Fruit fly (Drosophila melanogaster) whole organism, embryonic: ENCODE results near the gene Oseg1.

Experiments used
- Atf6 ChIP-seq: fragments of 200-800 bp; sonication (Bioruptor generic); IDR thresholded peaks from 2 replicates; pipeline ENCODE4 v1.3.6; 2022; ENCODE audit warnings: missing biosample characterization, missing genetic modification characterization
- B-H2 ChIP-seq: fragments of 200-800 bp; sonication (Bioruptor generic); optimal IDR thresholded peaks from 2 replicates; lab custom pipeline; 2018; ENCODE audit warnings: missing biosample characterization, mild to moderate bottlenecking, missing genetic modification characterization
- Blimp-1 ChIP-seq: fragments of 200-800 bp; sonication (Bioruptor generic); optimal IDR thresholded peaks from 3 replicates; lab custom pipeline; 2018; ENCODE audit warnings: missing biosample characterization, missing genetic modification characterization, mild to moderate bottlenecking, moderate library complexity, missing genetic modification reagents
- CG10979 ChIP-seq: fragments of 200-800 bp; sonication (Bioruptor generic); optimal IDR thresholded peaks from 2 replicates; lab custom pipeline; 2018; ENCODE audit warnings: missing biosample characterization, mild to moderate bottlenecking, missing genetic modification characterization, moderate library complexity
- CG11085 ChIP-seq: fragments of 200-800 bp; sonication (Bioruptor generic); IDR thresholded peaks from 2 replicates; pipeline ENCODE4 v1.3.6; 2022; ENCODE audit warnings: missing biosample characterization, missing genetic modification characterization
- CG11504 ChIP-seq: fragments of 200-800 bp; sonication (Bioruptor generic); optimal IDR thresholded peaks from 3 replicates; lab custom pipeline; 2019; ENCODE audit warnings: missing biosample characterization, mild to moderate bottlenecking, missing genetic modification characterization, moderate library complexity
- CG11723 ChIP-seq: fragments of 200-800 bp; sonication (Bioruptor generic); optimal IDR thresholded peaks from 2 replicates; lab custom pipeline; 2017; ENCODE audit warnings: missing biosample characterization, mild to moderate bottlenecking, missing genetic modification characterization
- CG12391 ChIP-seq: fragments of 200-800 bp; sonication (Bioruptor generic); optimal IDR thresholded peaks from 3 replicates; lab custom pipeline; 2018; ENCODE audit warnings: missing biosample characterization, mild to moderate bottlenecking, missing genetic modification characterization, moderate library complexity
- CG14710 ChIP-seq: fragments of 200-800 bp; sonication (Bioruptor generic); optimal IDR thresholded peaks from 3 replicates; lab custom pipeline; 2019; ENCODE audit warnings: missing biosample characterization, mild to moderate bottlenecking, missing genetic modification characterization, moderate library complexity
- CG15601 ChIP-seq: fragments of 200-800 bp; sonication (Bioruptor generic); optimal IDR thresholded peaks from 3 replicates; lab custom pipeline; 2019; ENCODE audit warnings: missing biosample characterization, mild to moderate bottlenecking, missing genetic modification characterization, moderate library complexity
- CG16779 ChIP-seq: fragments of 200-800 bp; sonication (Bioruptor generic); IDR thresholded peaks from 2 replicates; pipeline ENCODE4 v1.3.6; 2022; ENCODE audit warnings: missing biosample characterization, missing genetic modification characterization
- CG17328 ChIP-seq: fragments of 200-800 bp; sonication (Bioruptor generic); IDR thresholded peaks from 2 replicates; pipeline ENCODE4 v1.3.6; 2022; ENCODE audit warnings: missing biosample characterization, missing genetic modification characterization
- CG18262 ChIP-seq: fragments of 200-800 bp; optimal IDR thresholded peaks from 3 replicates; lab custom pipeline; 2019; ENCODE audit warnings: missing biosample characterization, mild to moderate bottlenecking, missing genetic modification characterization, moderate library complexity
- CG2116 ChIP-seq: fragments of 200-800 bp; sonication (Bioruptor generic); optimal IDR thresholded peaks from 3 replicates; lab custom pipeline; 2018; ENCODE audit warnings: missing biosample characterization, mild to moderate bottlenecking, missing genetic modification characterization
- CG2202 ChIP-seq: fragments of 200-800 bp; sonication (Bioruptor generic); optimal IDR thresholded peaks from 2 replicates; lab custom pipeline; 2018; ENCODE audit warnings: missing biosample characterization, mild to moderate bottlenecking, missing genetic modification characterization
- CG2712 ChIP-seq: fragments of 200-800 bp; optimal IDR thresholded peaks from 3 replicates; lab custom pipeline; 2019; ENCODE audit warnings: missing biosample characterization, mild to moderate bottlenecking, missing genetic modification characterization, moderate library complexity
- CG31365 ChIP-seq: fragments of 200-800 bp; sonication (Bioruptor generic); optimal IDR thresholded peaks from 2 replicates; lab custom pipeline; 2018; ENCODE audit warnings: missing biosample characterization, mild to moderate bottlenecking, missing genetic modification characterization
- CG31441 ChIP-seq: fragments of 200-800 bp; sonication (Bioruptor generic); IDR thresholded peaks from 2 replicates; pipeline ENCODE4 v1.3.6; 2022; ENCODE audit warnings: missing biosample characterization, missing genetic modification characterization
- CG33213 ChIP-seq: fragments of 200-800 bp; sonication (Bioruptor generic); optimal IDR thresholded peaks from 3 replicates; lab custom pipeline; 2016; ENCODE audit warnings: missing biosample characterization, missing genetic modification characterization
- CG6254 ChIP-seq: fragments of 200-800 bp; sonication (Bioruptor generic); optimal IDR thresholded peaks from 3 replicates; lab custom pipeline; 2017; ENCODE audit warnings: mild to moderate bottlenecking, missing biosample characterization, missing genetic modification reagents, missing genetic modification characterization
- CG8388 ChIP-seq: fragments of 200-800 bp; sonication (Bioruptor generic); optimal IDR thresholded peaks from 2 replicates; lab custom pipeline; 2019; ENCODE audit warnings: missing biosample characterization, mild to moderate bottlenecking, missing genetic modification characterization, moderate library complexity
- CG9609 ChIP-seq: fragments of 200-800 bp; sonication (Bioruptor generic); optimal IDR thresholded peaks from 3 replicates; lab custom pipeline; 2016; ENCODE audit warnings: missing biosample characterization, missing genetic modification characterization
- D ChIP-seq, 2 experiments: fragments of 200-800 bp in 1 of 2; fragments of >200 bp in 1 of 2; sonication (Bioruptor generic) in 1 of 2; optimal IDR thresholded peaks; 2 replicates in 1 of 2; 3 replicates in 1 of 2; lab custom pipeline; 2017; ENCODE audit warnings: mild to moderate bottlenecking in 1 of 2, missing biosample characterization in 1 of 2, missing genetic modification characterization in 1 of 2, missing genetic modification reagents in 1 of 2
- Dad ChIP-seq: fragments of 200-800 bp; sonication (Bioruptor generic); optimal IDR thresholded peaks from 3 replicates; lab custom pipeline; 2016; ENCODE audit warnings: missing biosample characterization, missing genetic modification characterization
- Drgx ChIP-seq: fragments of 200-800 bp; sonication (Bioruptor generic); IDR thresholded peaks from 2 replicates; pipeline ENCODE4 v1.3.6; 2022; ENCODE audit warnings: missing biosample characterization, missing genetic modification characterization
- HLH4C ChIP-seq: fragments of 200-800 bp; sonication (Bioruptor generic); IDR thresholded peaks from 3 replicates; pipeline ENCODE4 v1.3.6; 2022; ENCODE audit warnings: missing biosample characterization, missing genetic modification characterization; ENCODE audit not compliant: partially characterized antibody
- Lhr ChIP-seq: fragments of 200-800 bp; sonication (Bioruptor generic); optimal IDR thresholded peaks from 3 replicates; lab custom pipeline; 2017; ENCODE audit warnings: mild to moderate bottlenecking, missing biosample characterization, missing genetic modification reagents, missing genetic modification characterization
- Max ChIP-seq: fragments of 200-800 bp; sonication (Bioruptor generic); optimal IDR thresholded peaks from 2 replicates; lab custom pipeline; 2016; ENCODE audit warnings: missing biosample characterization, mild to moderate bottlenecking, missing genetic modification characterization
- Nf-YB ChIP-seq: fragments of 200-800 bp; sonication (Bioruptor generic); optimal IDR thresholded peaks from 3 replicates; lab custom pipeline; 2019; ENCODE audit warnings: missing biosample characterization, mild to moderate bottlenecking, missing genetic modification characterization, moderate library complexity
- Oli ChIP-seq: fragments of 200-800 bp; sonication (Bioruptor generic); optimal IDR thresholded peaks from 2 replicates; lab custom pipeline; 2018; ENCODE audit warnings: missing biosample characterization, mild to moderate bottlenecking, missing genetic modification characterization, moderate library complexity
- Six4 ChIP-seq: fragments of 200-800 bp; sonication (Bioruptor generic); optimal IDR thresholded peaks from 2 replicates; lab custom pipeline; 2016; ENCODE audit warnings: missing biosample characterization, missing genetic modification characterization
- Sox102F ChIP-seq: fragments of 200-800 bp; sonication (Bioruptor generic); optimal IDR thresholded peaks from 2 replicates; lab custom pipeline; 2018; ENCODE audit warnings: missing biosample characterization, mild to moderate bottlenecking, missing genetic modification characterization, moderate library complexity
- Ssrp ChIP-seq: fragments of 200-800 bp; sonication (Bioruptor generic); optimal IDR thresholded peaks from 2 replicates; lab custom pipeline; 2018; ENCODE audit warnings: missing biosample characterization, mild to moderate bottlenecking, missing genetic modification characterization, moderate library complexity
- TFAM ChIP-seq: fragments of 200-800 bp; sonication (Bioruptor generic); optimal IDR thresholded peaks from 2 replicates; lab custom pipeline; 2017; ENCODE audit warnings: missing biosample characterization, missing genetic modification characterization, inconsistent platforms
- ac ChIP-seq: fragments of 200-800 bp; sonication (Bioruptor generic); optimal IDR thresholded peaks from 3 replicates; lab custom pipeline; 2017; ENCODE audit warnings: missing biosample characterization, mild to moderate bottlenecking, missing genetic modification characterization
- bsh ChIP-seq, 2 experiments: fragments of 200-800 bp; sonication (Bioruptor generic); optimal IDR thresholded peaks; 2 replicates each; lab custom pipeline; 2017 to 2018; ENCODE audit warnings: mild to moderate bottlenecking in 2 of 2, missing biosample characterization in 2 of 2, missing genetic modification characterization in 2 of 2, moderate library complexity in 1 of 2
- dan ChIP-seq: fragments of 200-800 bp; sonication (Bioruptor generic); IDR thresholded peaks from 2 replicates; pipeline ENCODE4 v1.3.6; 2022; ENCODE audit warnings: missing biosample characterization, missing genetic modification characterization
- eyg ChIP-seq: fragments of 200-800 bp; sonication (Bioruptor generic); optimal IDR thresholded peaks from 3 replicates; lab custom pipeline; 2016; ENCODE audit warnings: missing biosample characterization, missing genetic modification characterization
- fd96Cb ChIP-seq: fragments of 200-800 bp; sonication (Bioruptor generic); optimal IDR thresholded peaks from 2 replicates; lab custom pipeline; 2018; ENCODE audit warnings: missing biosample characterization, mild to moderate bottlenecking, missing genetic modification characterization, moderate library complexity
- gem ChIP-seq: fragments of 200-800 bp; sonication (Bioruptor generic); optimal IDR thresholded peaks from 2 replicates; lab custom pipeline; 2019; ENCODE audit warnings: missing biosample characterization, mild to moderate bottlenecking, missing genetic modification characterization, moderate library complexity
- nmo ChIP-seq: fragments of 200-800 bp; sonication (Bioruptor generic); optimal IDR thresholded peaks from 2 replicates; lab custom pipeline; 2018; ENCODE audit warnings: missing biosample characterization, mild to moderate bottlenecking, missing genetic modification characterization, moderate library complexity
- phol ChIP-seq: fragments of 200-800 bp; sonication (Bioruptor generic); optimal IDR thresholded peaks from 3 replicates; lab custom pipeline; 2018; ENCODE audit warnings: missing biosample characterization, mild to moderate bottlenecking, missing genetic modification characterization, moderate library complexity
- sens ChIP-seq: fragments of 200-800 bp; sonication (Bioruptor generic); peaks from one replicate; lab custom pipeline; 2016; ENCODE audit warnings: missing biosample characterization, missing genetic modification characterization
- sqz ChIP-seq: fragments of 200-800 bp; sonication (Bioruptor generic); optimal IDR thresholded peaks from 3 replicates; lab custom pipeline; 2018; ENCODE audit warnings: missing biosample characterization, mild to moderate bottlenecking, missing genetic modification characterization
- stwl ChIP-seq: fragments of 200-800 bp; sonication (Bioruptor generic); optimal IDR thresholded peaks from 3 replicates; lab custom pipeline; 2018; ENCODE audit warnings: missing biosample characterization, mild to moderate bottlenecking, missing genetic modification characterization, moderate library complexity
- trem ChIP-seq: fragments of 200-800 bp; optimal IDR thresholded peaks from 3 replicates; lab custom pipeline; 2019; ENCODE audit warnings: missing biosample characterization, mild to moderate bottlenecking, missing genetic modification characterization, moderate library complexity

Oseg1 gene

dm6 chr3L:8393549-8393948, 19.1 kb downstream of the Oseg1 start, which contains the start of gene Jon66Cii (continued):
- TF ChIP-seq TFAM (GFP tag; lab: Kevin White, UChicago) (no peak), ac (GFP tag; lab: Kevin White, UChicago) (no peak)
- TF ChIP-seq, all 482 proteins: peak for 0

dm6 chr3L:8391240-8391639, 21.4 kb downstream of the Oseg1 start, which contains the start of gene Jon66Ci:
Gene Jon66Ci (plus strand): TSS chr3L:8391540.
- TF ChIP-seq CG11723 (GFP tag; lab: Kevin White, UChicago) (no peak), dan (GFP tag; lab: Robert Waterston, UW) (no peak), Drgx (GFP tag; lab: Robert Waterston, UW) (no peak), CG16779 (GFP tag; lab: Robert Waterston, UW) (no peak), B-H2 (GFP tag; lab: Kevin White, UChicago) (no peak), CG31365 (tag; lab: Kevin White, UChicago) (no peak), CG33213 (GFP tag; lab: Kevin White, UChicago) (no peak), eyg (no peak), HLH4C (GFP tag; lab: Robert Waterston, UW) (no peak), CG2202 (no peak)

dm6 chr3L:8385055-8385454, 27.6 kb downstream of the Oseg1 start:
- peak; percentile 1 for TF ChIP-seq CG15601 (tag; lab: Kevin White, UChicago)
- peak; percentile 74 for TF ChIP-seq stwl
- peak; percentile 28 for TF ChIP-seq CG18262 (tag; lab: Kevin White, UChicago)
- TF ChIP-seq CG12391 (tag; lab: Kevin White, UChicago): peak; percentile 7
- TF ChIP-seq Blimp-1 (GFP tag; lab: Kevin White, UChicago): peak; percentile 63
- peak; percentile 25 for TF ChIP-seq Oli (tag; lab: Kevin White, UChicago)
- TF ChIP-seq CG17328 (GFP tag; lab: Robert Waterston, UW): peak; percentile 29; the same call in 1 of the 2 replicates
- no peak for TF ChIP-seq D (optimal IDR thresholded peaks at IDR 0.05; lab: Kevin White, UChicago)
- TF ChIP-seq D (GFP tag; optimal IDR thresholded peaks at IDR 0.05; lab: Kevin White, UChicago): peak; percentile 24
- peak; percentile 47 for TF ChIP-seq phol (tag; lab: Kevin White, UChicago)
- peak; percentile 26 for TF ChIP-seq CG2712 (tag; lab: Kevin White, UChicago)
- peak; percentile 10 for TF ChIP-seq CG8388 (GFP tag; lab: Kevin White, UChicago)
- peak; percentile 86 for TF ChIP-seq sens (GFP tag; lab: Kevin White, UChicago)
- peak; percentile 25 for TF ChIP-seq fd96Cb (tag; lab: Kevin White, UChicago)
- no peak for TF ChIP-seq CG11085 (GFP tag; lab: Robert Waterston, UW)
- TF ChIP-seq Lhr (GFP tag; lab: Kevin White, UChicago): peak; percentile 4
- peak; percentile 4 for TF ChIP-seq CG6254 (GFP tag; lab: Kevin White, UChicago)
- no peak for TF ChIP-seq trem (tag; lab: Kevin White, UChicago)
- peak; percentile 21 for TF ChIP-seq Sox102F
- TF ChIP-seq CG31441 (GFP tag; lab: Robert Waterston, UW): peak; percentile 29; the same call in 1 of the 2 replicates
- no peak for TF ChIP-seq sqz (GFP tag; lab: Kevin White, UChicago)
- TF ChIP-seq CG2116: no peak
- peak; percentile 15 for TF ChIP-seq CG14710 (tag; lab: Kevin White, UChicago)
- TF ChIP-seq nmo (GFP tag; lab: Kevin White, UChicago): peak; percentile 44
- TF ChIP-seq CG11504: peak; percentile 58
- TF ChIP-seq Six4 (GFP tag; lab: Kevin White, UChicago): no peak
- no peak for TF ChIP-seq Nf-YB (GFP tag; lab: Kevin White, UChicago)
- peak; percentile 56 for TF ChIP-seq CG10979
- peak in 1 of 2 experiments; percentile 61 for TF ChIP-seq bsh (GFP tag; optimal IDR thresholded peaks at IDR 0.05; lab: Kevin White, UChicago)
- TF ChIP-seq Drgx (GFP tag; lab: Robert Waterston, UW): peak; percentile 56; the same call in 1 of the 2 replicates
- no peak for TF ChIP-seq Atf6
- no peak for TF ChIP-seq Max (GFP tag; lab: Kevin White, UChicago)
- peak; percentile 49 for TF ChIP-seq gem (tag; lab: Kevin White, UChicago)
- no peak for TF ChIP-seq Dad
- peak; percentile 10 for TF ChIP-seq CG9609 (GFP tag; lab: Kevin White, UChicago)
- TF ChIP-seq Ssrp: peak; percentile 31
